Fruit fly (Drosophila melanogaster) whole organism, embryonic: ENCODE results near the gene DCP2.
A peak's percentile ranks its signal among the peaks of the same experiment; 100 is the strongest.

Experiments
- Antp ChIP-seq: fragments of 200-800 bp; sonication (Bioruptor generic); optimal IDR thresholded peaks from 3 replicates; lab custom pipeline; 2016; ENCODE audit warnings: missing biosample characterization, missing genetic modification characterization
- BEAF-32 ChIP-seq: fragments of 200-800 bp; sonication (Bioruptor generic); optimal IDR thresholded peaks from 3 replicates; lab custom pipeline; 2017; ENCODE audit warnings: missing biosample characterization, missing genetic modification characterization, mild to moderate bottlenecking, moderate library complexity, missing genetic modification reagents
- Blimp-1 ChIP-seq: fragments of 200-800 bp; sonication (Bioruptor generic); optimal IDR thresholded peaks from 3 replicates; lab custom pipeline; 2018; ENCODE audit warnings: missing biosample characterization, missing genetic modification characterization, mild to moderate bottlenecking, moderate library complexity, missing genetic modification reagents
- CG10267 ChIP-seq: fragments of 200-800 bp; sonication (Bioruptor generic); optimal IDR thresholded peaks from 2 replicates; lab custom pipeline; 2018; ENCODE audit warnings: missing biosample characterization, mild to moderate bottlenecking, missing genetic modification characterization, moderate library complexity
- CG13894 ChIP-seq: fragments of 200-800 bp; sonication (Bioruptor generic); optimal IDR thresholded peaks from 3 replicates; lab custom pipeline; 2018; ENCODE audit warnings: missing biosample characterization, mild to moderate bottlenecking, missing genetic modification characterization, moderate library complexity
- CG15514 ChIP-seq: fragments of 200-800 bp; sonication (Bioruptor generic); optimal IDR thresholded peaks from 3 replicates; lab custom pipeline; 2017; ENCODE audit warnings: missing biosample characterization, missing genetic modification characterization, mild to moderate bottlenecking, moderate library complexity, missing genetic modification reagents
- CG2129 ChIP-seq: fragments of 200-800 bp; sonication (Bioruptor generic); IDR thresholded peaks from 2 replicates; pipeline ENCODE4 v1.3.6; 2022; ENCODE audit warnings: missing biosample characterization, missing genetic modification characterization; ENCODE audit not compliant: partially characterized antibody
- CG30431 ChIP-seq: fragments of 200-800 bp; sonication (Bioruptor generic); optimal IDR thresholded peaks from 2 replicates; lab custom pipeline; 2017; ENCODE audit warnings: missing biosample characterization, missing genetic modification characterization
- CG32532 ChIP-seq: fragments of 200-800 bp; sonication (Bioruptor generic); IDR thresholded peaks from 2 replicates; pipeline ENCODE4 v1.3.6; 2022; ENCODE audit warnings: missing biosample characterization, missing genetic modification characterization
- CG43689 ChIP-seq: fragments of 200-800 bp; sonication (Bioruptor generic); IDR thresholded peaks from 2 replicates; pipeline ENCODE4 v1.3.6; 2022; ENCODE audit warnings: missing biosample characterization, missing genetic modification characterization
- CG6272 ChIP-seq: fragments of 200-800 bp; sonication (Bioruptor generic); IDR thresholded peaks from 2 replicates; pipeline ENCODE4 v1.3.6; 2022; ENCODE audit warnings: missing biosample characterization, missing genetic modification characterization
- CG6689 ChIP-seq: fragments of 200-800 bp; sonication (Bioruptor generic); IDR thresholded peaks from 2 replicates; pipeline ENCODE4 v1.3.6; 2022; ENCODE audit warnings: missing biosample characterization, missing genetic modification characterization
- CG6791 ChIP-seq: fragments of 200-800 bp; sonication (Bioruptor generic); IDR thresholded peaks from 3 replicates; pipeline ENCODE4 v1.3.6; 2022; ENCODE audit warnings: missing biosample characterization, missing genetic modification characterization; ENCODE audit not compliant: partially characterized antibody
- CG7556 ChIP-seq: fragments of 200-800 bp; sonication (Bioruptor generic); optimal IDR thresholded peaks from 2 replicates; lab custom pipeline; 2017; ENCODE audit warnings: missing biosample characterization, mild to moderate bottlenecking, missing genetic modification characterization
- CG8924 ChIP-seq: fragments of 200-800 bp; optimal IDR thresholded peaks from 3 replicates; lab custom pipeline; 2019; ENCODE audit warnings: missing biosample characterization, mild to moderate bottlenecking, missing genetic modification characterization, moderate library complexity
- CG9609 ChIP-seq: fragments of 200-800 bp; sonication (Bioruptor generic); optimal IDR thresholded peaks from 3 replicates; lab custom pipeline; 2016; ENCODE audit warnings: missing biosample characterization, missing genetic modification characterization
- CG9727 ChIP-seq: fragments of 200-800 bp; sonication (Bioruptor generic); optimal IDR thresholded peaks from 3 replicates; lab custom pipeline; 2017; ENCODE audit warnings: missing biosample characterization, mild to moderate bottlenecking, missing genetic modification characterization
- CG9876 ChIP-seq: fragments of 200-800 bp; sonication (Bioruptor generic); optimal IDR thresholded peaks from 2 replicates; lab custom pipeline; 2016; ENCODE audit warnings: missing biosample characterization, missing genetic modification characterization
- CG9932 ChIP-seq: fragments of 200-800 bp; sonication (Bioruptor generic); IDR thresholded peaks from 2 replicates; pipeline ENCODE4 v1.3.6; 2022; ENCODE audit warnings: missing biosample characterization, missing genetic modification characterization
- CoRest ChIP-seq: fragments of 200-800 bp; sonication (Bioruptor generic); optimal IDR thresholded peaks from 3 replicates; lab custom pipeline; 2018; ENCODE audit warnings: missing biosample characterization, mild to moderate bottlenecking, missing genetic modification characterization, moderate library complexity
- Dbx ChIP-seq: fragments of 200-800 bp; sonication (Bioruptor generic); IDR thresholded peaks from 3 replicates; pipeline ENCODE4 v1.3.6; 2022; ENCODE audit warnings: missing biosample characterization, missing genetic modification characterization
- E2f2 ChIP-seq: fragments of 200-800 bp; sonication (Bioruptor generic); IDR thresholded peaks from 2 replicates; pipeline ENCODE4 v1.3.6; 2022; ENCODE audit warnings: missing biosample characterization, missing genetic modification characterization
- Fer3 ChIP-seq: fragments of 200-800 bp; sonication (Bioruptor generic); optimal IDR thresholded peaks from 2 replicates; lab custom pipeline; 2018; ENCODE audit warnings: missing biosample characterization, mild to moderate bottlenecking, missing genetic modification characterization, moderate library complexity
- Gug ChIP-seq: fragments of 200-800 bp; sonication (Bioruptor generic); IDR thresholded peaks from 4 replicates; pipeline ENCODE4 v1.3.6; 2022; ENCODE audit warnings: missing biosample characterization, missing genetic modification characterization
- HLH54F ChIP-seq: fragments of 200-800 bp; sonication (Bioruptor generic); optimal IDR thresholded peaks from 3 replicates; lab custom pipeline; 2016; ENCODE audit warnings: missing biosample characterization, missing genetic modification characterization
- HmgD ChIP-seq: fragments of 200-800 bp; sonication (Bioruptor generic); optimal IDR thresholded peaks from 3 replicates; lab custom pipeline; 2016; ENCODE audit warnings: missing biosample characterization, missing genetic modification characterization
- HmgZ ChIP-seq: fragments of 200-800 bp; sonication (Bioruptor generic); optimal IDR thresholded peaks from 2 replicates; lab custom pipeline; 2018; ENCODE audit warnings: missing biosample characterization, mild to moderate bottlenecking, missing genetic modification characterization
- Hr39 ChIP-seq: fragments of >200 bp; optimal IDR thresholded peaks from 2 replicates; lab custom pipeline; 2017
- Lhr ChIP-seq: fragments of 200-800 bp; sonication (Bioruptor generic); optimal IDR thresholded peaks from 3 replicates; lab custom pipeline; 2017; ENCODE audit warnings: mild to moderate bottlenecking, missing biosample characterization, missing genetic modification reagents, missing genetic modification characterization
- MESR4 ChIP-seq: fragments of 200-800 bp; sonication (Bioruptor generic); optimal IDR thresholded peaks from 2 replicates; lab custom pipeline; 2018; ENCODE audit warnings: missing biosample characterization, mild to moderate bottlenecking, missing genetic modification characterization, moderate library complexity
- Opbp ChIP-seq: fragments of 200-800 bp; sonication (Bioruptor generic); IDR thresholded peaks from 3 replicates; pipeline ENCODE4 v1.3.6; 2022; ENCODE audit warnings: missing biosample characterization, missing genetic modification characterization; ENCODE audit not compliant: partially characterized antibody
- Sox102F ChIP-seq: fragments of 200-800 bp; sonication (Bioruptor generic); optimal IDR thresholded peaks from 2 replicates; lab custom pipeline; 2018; ENCODE audit warnings: missing biosample characterization, mild to moderate bottlenecking, missing genetic modification characterization, moderate library complexity
- Sry-δ ChIP-seq: fragments of 200-800 bp; sonication (Bioruptor generic); optimal IDR thresholded peaks from 2 replicates; lab custom pipeline; 2016; ENCODE audit warnings: missing biosample characterization, missing genetic modification characterization
- ato ChIP-seq: fragments of 200-800 bp; sonication (Bioruptor generic); IDR thresholded peaks from 2 replicates; pipeline ENCODE4 v1.3.6; 2022; ENCODE audit warnings: missing biosample characterization, missing genetic modification characterization; ENCODE audit not compliant: partially characterized antibody
- bab2 ChIP-seq: fragments of 200-800 bp; sonication (Bioruptor generic); optimal IDR thresholded peaks from 2 replicates; lab custom pipeline; 2016; ENCODE audit warnings: missing biosample characterization, missing genetic modification characterization
- bigmax ChIP-seq: fragments of 200-800 bp; sonication (Bioruptor generic); optimal IDR thresholded peaks from 2 replicates; lab custom pipeline; 2018; ENCODE audit warnings: missing biosample characterization, mild to moderate bottlenecking, missing genetic modification characterization
- dpn ChIP-seq, 2 experiments: fragments of 200-800 bp; sonication (Bioruptor generic); optimal IDR thresholded peaks; 3 replicates each; lab custom pipeline; 2016; ENCODE audit warnings: missing biosample characterization in 2 of 2, missing genetic modification characterization in 2 of 2
- ftz-f1 ChIP-seq: fragments of 200-800 bp; sonication (Bioruptor generic); optimal IDR thresholded peaks from 2 replicates; lab custom pipeline; 2016; ENCODE audit warnings: missing biosample characterization, missing genetic modification characterization
- gfzf ChIP-seq: fragments of 200-800 bp; sonication (Bioruptor generic); optimal IDR thresholded peaks from 2 replicates; lab custom pipeline; 2016; ENCODE audit warnings: missing biosample characterization, mild to moderate bottlenecking, missing genetic modification characterization, moderate library complexity
- grau ChIP-seq: fragments of 200-800 bp; optimal IDR thresholded peaks from 3 replicates; lab custom pipeline; 2019; ENCODE audit warnings: missing biosample characterization, mild to moderate bottlenecking, missing genetic modification characterization, moderate library complexity
- gro ChIP-seq: fragments of 200-800 bp; sonication (Bioruptor generic); optimal IDR thresholded peaks from 2 replicates; lab custom pipeline; 2016; ENCODE audit warnings: missing biosample characterization, missing genetic modification characterization
- lmd ChIP-seq: fragments of 200-800 bp; sonication (Bioruptor generic); IDR thresholded peaks from 2 replicates; pipeline ENCODE4 v1.3.6; 2022; ENCODE audit warnings: missing biosample characterization, missing genetic modification characterization
- maf-S ChIP-seq: fragments of 200-800 bp; sonication (Bioruptor generic); optimal IDR thresholded peaks from 2 replicates; lab custom pipeline; 2016; ENCODE audit warnings: missing biosample characterization, missing genetic modification characterization
- mld ChIP-seq: fragments of 200-800 bp; sonication (Bioruptor generic); IDR thresholded peaks from 3 replicates; pipeline ENCODE4 v1.3.6; 2022; ENCODE audit warnings: missing biosample characterization, missing genetic modification characterization; ENCODE audit not compliant: partially characterized antibody
- nau ChIP-seq: fragments of 200-800 bp; sonication (Bioruptor generic); optimal IDR thresholded peaks from 3 replicates; lab custom pipeline; 2017; ENCODE audit warnings: missing biosample characterization, mild to moderate bottlenecking, missing genetic modification characterization, missing genetic modification reagents
- nom ChIP-seq: fragments of 200-800 bp; sonication (Bioruptor generic); optimal IDR thresholded peaks from 2 replicates; lab custom pipeline; 2017; ENCODE audit warnings: missing biosample characterization, missing genetic modification characterization, mild to moderate bottlenecking, moderate library complexity, missing genetic modification reagents
- phol ChIP-seq: fragments of 200-800 bp; sonication (Bioruptor generic); optimal IDR thresholded peaks from 3 replicates; lab custom pipeline; 2018; ENCODE audit warnings: missing biosample characterization, mild to moderate bottlenecking, missing genetic modification characterization, moderate library complexity
- slbo ChIP-seq: fragments of 200-800 bp; sonication (Bioruptor generic); IDR thresholded peaks from 2 replicates; pipeline ENCODE4 v1.3.6; 2022; ENCODE audit warnings: missing biosample characterization, missing genetic modification characterization
- sr ChIP-seq: fragments of 200-800 bp; sonication (Bioruptor generic); IDR thresholded peaks from 3 replicates; pipeline ENCODE4 v1.3.6; 2022; ENCODE audit warnings: missing biosample characterization, missing genetic modification characterization
- tin ChIP-seq: fragments of 200-800 bp; sonication (Bioruptor generic); optimal IDR thresholded peaks from 3 replicates; lab custom pipeline; 2016; ENCODE audit warnings: missing biosample characterization, missing genetic modification characterization

DCP2 gene

DNA sequence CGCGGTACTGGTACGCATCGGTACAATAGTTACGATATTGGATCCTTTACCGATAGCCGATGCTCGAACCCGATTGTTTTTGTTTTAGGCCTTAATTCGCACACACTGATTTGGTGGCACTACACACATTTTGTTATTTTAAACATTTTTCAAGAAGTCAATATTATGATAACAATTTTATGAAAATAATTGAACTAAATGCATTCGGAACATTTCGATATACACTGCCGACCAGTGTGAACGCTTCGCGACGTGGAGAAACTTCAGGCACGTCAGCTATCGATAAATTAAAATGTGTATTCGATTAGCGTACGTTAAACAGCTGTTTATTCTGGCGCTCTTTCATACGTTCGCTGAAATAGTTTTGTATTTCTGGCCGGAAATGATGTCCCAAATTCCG, 5.9 kb upstream of the DCP2 start, which contains the start of gene CG12713 (continued):
- TF ChIP-seq CG7556 (GFP tag; lab: Kevin White, UChicago) (no peak), CG8924 (tag; lab: Kevin White, UChicago) (peak; percentile 17), phol (tag; lab: Kevin White, UChicago) (peak; percentile 69), BEAF-32 (peak; percentile 91), maf-S (GFP tag; lab: Kevin White, UChicago) (peak; percentile 6), CoRest (tag; lab: Kevin White, UChicago) (peak; percentile 57), mld (peak; percentile 65; the same call in 2 of the 3 replicates), bigmax (GFP tag; lab: Kevin White, UChicago) (no peak), sr (GFP tag; lab: Robert Waterston, UW) (no peak), tin (GFP tag; lab: Kevin White, UChicago) (no peak), HmgD (GFP tag; lab: Kevin White, UChicago) (peak; percentile 16), CG6689 (no peak), gfzf (GFP tag; lab: Kevin White, UChicago) (peak; percentile 56), CG9876 (GFP tag; lab: Kevin White, UChicago) (no peak), Fer3 (tag; lab: Kevin White, UChicago) (no peak), grau (tag; lab: Kevin White, UChicago) (peak; percentile 31), lmd (GFP tag; lab: Robert Waterston, UW) (no peak), Gug (GFP tag; lab: Robert Waterston, UW) (no peak), Blimp-1 (GFP tag; lab: Kevin White, UChicago) (no peak), slbo (peak; percentile 48), Lhr (GFP tag; lab: Kevin White, UChicago) (peak; percentile 53), CG9727 (peak; percentile 5), E2f2 (GFP tag; lab: Robert Waterston, UW) (peak; percentile 81), CG6791 (GFP tag; lab: Robert Waterston, UW) (peak; percentile 89; the same call in 2 of the 3 replicates), ato (GFP tag; lab: Robert Waterston, UW) (peak; percentile 72), Sry-δ (GFP tag; lab: Kevin White, UChicago) (peak; percentile 83), Sox102F (GFP tag; lab: Kevin White, UChicago) (no peak), CG9932 (no peak), MESR4 (GFP tag; lab: Kevin White, UChicago) (peak; percentile 21), Opbp (GFP tag; lab: Robert Waterston, UW) (peak; percentile 80; the same call in 2 of the 3 replicates), CG43689 (no peak), CG15514 (GFP tag; lab: Kevin White, UChicago) (peak; percentile 82), CG13894 (no peak), CG2129 (GFP tag; lab: Robert Waterston, UW) (peak; percentile 38; the same call in 1 of the 2 replicates), Dbx (GFP tag; lab: Robert Waterston, UW) (peak; percentile 54; the same call in 2 of the 3 replicates), ftz-f1 (GFP tag; lab: Kevin White, UChicago) (peak; percentile 30), CG9609 (GFP tag; lab: Kevin White, UChicago) (no peak), bab2 (GFP tag; lab: Kevin White, UChicago) (peak; percentile 3), dpn (GFP tag; optimal IDR thresholded peaks at IDR 0.05; lab: Kevin White, UChicago) (peak; percentile 22 to 34), Antp (no peak), CG10267 (tag; lab: Kevin White, UChicago) (peak; percentile 45), CG30431 (GFP tag; lab: Kevin White, UChicago) (no peak), Hr39 (no peak), nom (GFP tag; lab: Kevin White, UChicago) (no peak), CG32532 (GFP tag; lab: Robert Waterston, UW) (no peak), HLH54F (GFP tag; lab: Kevin White, UChicago) (peak; percentile 20), nau (GFP tag; lab: Kevin White, UChicago) (no peak), CG6272 (no peak), gro (GFP tag; lab: Kevin White, UChicago) (peak; percentile 6), HmgZ (tag; lab: Kevin White, UChicago) (peak; percentile 69)
